Worm (Caenorhabditis elegans): ENCODE data around the gene srh-4.

The srh-4 gene

ce11 chrV:4043632-4044031 lies 33.4 kb downstream of the srh-4 start, which contains the start of gene phat-3:
phat-3 (plus strand) TSS chrV:4043932.
- TF ChIP-seq tbx-37 (GFP tag; conservative IDR thresholded peaks at IDR 0.05) (no peak), ceh-36 (tag; optimal IDR thresholded peaks at IDR 0.05) (no peak), hmbx-1 (tag; optimal IDR thresholded peaks at IDR 0.05) (no peak), sea-1 (GFP tag; conservative IDR thresholded peaks at IDR 0.05) (no peak), ets-7 (tag; optimal IDR thresholded peaks at IDR 0.05) (no peak), ceh-13 (GFP tag; optimal IDR thresholded peaks at IDR 0.05) (no peak), tbx-11 (GFP tag; IDR thresholded peaks at IDR 0.05) (no peak), scrt-1 (GFP tag; IDR thresholded peaks at IDR 0.05) (no peak), hmg-4 (GFP tag; optimal IDR thresholded peaks at IDR 0.05) (no peak), tra-4 (tag; optimal IDR thresholded peaks at IDR 0.05) (no peak), flt-1 (GFP tag; IDR thresholded peaks at IDR 0.05) (no peak), B0310.2 (tag; optimal IDR thresholded peaks at IDR 0.05) (no peak), pes-1 (GFP tag; IDR thresholded peaks at IDR 0.05) (no peak), ama-1 (optimal IDR thresholded peaks at IDR 0.05) (no peak), F13C5.2 (tag; optimal IDR thresholded peaks at IDR 0.05) (no peak), aly-1 (tag; optimal IDR thresholded peaks at IDR 0.05) (no peak), hnd-1 (tag; optimal IDR thresholded peaks at IDR 0.05) (no peak)

ce11 chrV:4046122-4046521 lies 35.9 kb downstream of the srh-4 start, which contains the start of gene phat-7:
phat-7 (plus strand) TSS chrV:4046422.
- no peak for TF ChIP-seq aly-1 (tag; optimal IDR thresholded peaks at IDR 0.05)
- TF ChIP-seq pes-1 (GFP tag; IDR thresholded peaks at IDR 0.05): no peak
- TF ChIP-seq flt-1 (GFP tag; IDR thresholded peaks at IDR 0.05): no peak
- TF ChIP-seq tbx-37 (GFP tag; conservative IDR thresholded peaks at IDR 0.05): no peak
- TF ChIP-seq B0310.2 (tag; optimal IDR thresholded peaks at IDR 0.05): no peak

- no peak for TF ChIP-seq pes-1 (GFP tag; IDR thresholded peaks at IDR 0.05)
- TF ChIP-seq flt-1 (GFP tag; IDR thresholded peaks at IDR 0.05): no peak
- no peak for TF ChIP-seq hmbx-1 (tag; optimal IDR thresholded peaks at IDR 0.05)
- TF ChIP-seq aly-1 (tag; optimal IDR thresholded peaks at IDR 0.05): no peak
- no peak for TF ChIP-seq hnd-1 (tag; optimal IDR thresholded peaks at IDR 0.05)
- TF ChIP-seq hmg-4 (GFP tag; optimal IDR thresholded peaks at IDR 0.05): no peak
- no peak for TF ChIP-seq sea-1 (GFP tag; conservative IDR thresholded peaks at IDR 0.05)
- TF ChIP-seq tbx-37 (GFP tag; conservative IDR thresholded peaks at IDR 0.05): no peak
- no peak for TF ChIP-seq ama-1 (optimal IDR thresholded peaks at IDR 0.05)
- TF ChIP-seq ets-7 (tag; optimal IDR thresholded peaks at IDR 0.05): no peak
- no peak for TF ChIP-seq tbx-11 (GFP tag; IDR thresholded peaks at IDR 0.05)
- TF ChIP-seq tra-4 (tag; optimal IDR thresholded peaks at IDR 0.05): no peak
- TF ChIP-seq B0310.2 (tag; optimal IDR thresholded peaks at IDR 0.05): no peak
- TF ChIP-seq scrt-1 (GFP tag; IDR thresholded peaks at IDR 0.05): no peak
- TF ChIP-seq ceh-36 (tag; optimal IDR thresholded peaks at IDR 0.05): no peak
- TF ChIP-seq F13C5.2 (tag; optimal IDR thresholded peaks at IDR 0.05): no peak
These were observed 37.3 kb downstream of the srh-4 start, which contains the start of gene srh-169 for ce11 chrV:4047541-4047940. srh-169 (plus strand) TSS chrV:4047841.

- no peak for TF ChIP-seq ama-1 (optimal IDR thresholded peaks at IDR 0.05)
- no peak for TF ChIP-seq hmbx-1 (tag; optimal IDR thresholded peaks at IDR 0.05)
- TF ChIP-seq pes-1 (GFP tag; IDR thresholded peaks at IDR 0.05): no peak
- TF ChIP-seq scrt-1 (GFP tag; IDR thresholded peaks at IDR 0.05): no peak
- no peak for TF ChIP-seq ceh-13 (GFP tag; optimal IDR thresholded peaks at IDR 0.05)
These were observed 44.8 kb downstream of the srh-4 start, which contains the start of gene djr-1.2 for ce11 chrV:4055025-4055424. djr-1.2 (minus strand) TSS chrV:4055125.

- no peak for TF ChIP-seq sea-1 (GFP tag; conservative IDR thresholded peaks at IDR 0.05)
- no peak for TF ChIP-seq ceh-13 (GFP tag; optimal IDR thresholded peaks at IDR 0.05)
- TF ChIP-seq ets-7 (tag; optimal IDR thresholded peaks at IDR 0.05): no peak
- no peak for TF ChIP-seq B0310.2 (tag; optimal IDR thresholded peaks at IDR 0.05)
- TF ChIP-seq hmbx-1 (tag; optimal IDR thresholded peaks at IDR 0.05): no peak
These were observed 45.9 kb downstream of the srh-4 start for ce11 chrV:4056203-4056602.

Data from whole organism, early embryonic.